Worm (Caenorhabditis elegans) whole organism, L4 larva: ENCODE measurements around the gene inpp-4B.

Experiments
- D1046.2 ChIP-seq: fragments of 200-800 bp; sonication (Bioruptor generic); IDR thresholded peaks from 2 replicates; pipeline ENCODE4 v1.3.6; 2022; ENCODE audit warnings: missing genetic modification characterization, missing compliant biosample characterization
- F10B5.3 ChIP-seq: sonication (generic microtip); optimal IDR thresholded peaks from 2 replicates; lab custom pipeline; 2016; ENCODE audit warnings: mild to moderate bottlenecking, missing genetic modification characterization, missing compliant biosample characterization
- F37D6.2 ChIP-seq: sonication (generic microtip); optimal IDR thresholded peaks from 2 replicates; lab custom pipeline; 2016; ENCODE audit warnings: mild to moderate bottlenecking, missing genetic modification characterization, missing compliant biosample characterization
- F44E2.7 ChIP-seq: fragments of 200-800 bp; sonication (Bioruptor generic); IDR thresholded peaks from 2 replicates; pipeline ENCODE4 v2.1.2; 2022; ENCODE audit warnings: missing genetic modification characterization, missing compliant biosample characterization
- F49E8.2 ChIP-seq: sonication (generic microtip); optimal IDR thresholded peaks from 2 replicates; lab custom pipeline; 2016; ENCODE audit warnings: missing compliant biosample characterization, mild to moderate bottlenecking, missing genetic modification characterization, borderline replicate concordance
- R02D3.7 ChIP-seq: fragments of 150-350 bp; sonication (generic microtip); optimal IDR thresholded peaks from 3 replicates; lab custom pipeline; 2014; ENCODE audit warnings: missing biosample characterization, missing genetic modification characterization
- T20F7.1 ChIP-seq: fragments of 200-800 bp; sonication (Bioruptor generic); optimal IDR thresholded peaks from 2 replicates; lab custom pipeline; 2018; ENCODE audit warnings: mild to moderate bottlenecking, missing genetic modification characterization, missing compliant biosample characterization
- Y105C5A.15 ChIP-seq: fragments of 200-800 bp; sonication (Bioruptor generic); IDR thresholded peaks from 2 replicates; pipeline ENCODE4 v1.3.6; 2022; ENCODE audit warnings: missing genetic modification characterization, missing compliant biosample characterization
- Y5F2A.4 ChIP-seq: fragments of 200-800 bp; sonication (Bioruptor generic); optimal IDR thresholded peaks from 2 replicates; lab custom pipeline; 2018; ENCODE audit warnings: mild to moderate bottlenecking, missing genetic modification characterization, missing compliant biosample characterization
- Y75B8A.6 ChIP-seq: fragments of 200-800 bp; sonication (Bioruptor generic); IDR thresholded peaks from 2 replicates; pipeline ENCODE4 v1.3.6; 2022; ENCODE audit warnings: missing genetic modification reagents, missing genetic modification characterization, missing compliant biosample characterization
- aha-1 ChIP-seq: fragments of 150-350 bp; peaks from one replicate; lab custom pipeline; 2014; ENCODE audit warnings: missing biosample characterization, missing genetic modification characterization
- aly-2 ChIP-seq: sonication (generic microtip); optimal IDR thresholded peaks from 2 replicates; lab custom pipeline; 2018; ENCODE audit warnings: missing biosample characterization, missing genetic modification characterization
- arid-1 ChIP-seq: fragments of 200-800 bp; sonication (Bioruptor generic); conservative IDR thresholded peaks from 2 replicates; pipeline ENCODE4 v1.3.6; 2022; ENCODE audit warnings: missing genetic modification reagents, missing genetic modification characterization, missing compliant biosample characterization
- ceh-20 ChIP-seq: fragments of 200-800 bp; sonication (Bioruptor generic); IDR thresholded peaks from 2 replicates; pipeline ENCODE4 v1.3.6; 2022; ENCODE audit warnings: missing genetic modification reagents, missing genetic modification characterization, missing compliant biosample characterization
- ceh-28 ChIP-seq: fragments of 150-350 bp; optimal IDR thresholded peaks from 2 replicates; lab custom pipeline; 2014; ENCODE audit warnings: missing biosample characterization, missing genetic modification reagents, missing genetic modification characterization
- ceh-32 ChIP-seq: sonication (generic microtip); optimal IDR thresholded peaks from 2 replicates; lab custom pipeline; 2016; ENCODE audit warnings: mild to moderate bottlenecking, missing genetic modification characterization, missing compliant biosample characterization; ENCODE audit not compliant: poor library complexity
- ces-1 ChIP-seq: fragments of 150-350 bp; sonication (generic microtip); optimal IDR thresholded peaks from 4 replicates; lab custom pipeline; 2014; ENCODE audit warnings: missing biosample characterization, missing genetic modification reagents, missing genetic modification characterization
- cey-2 ChIP-seq: sonication (generic microtip); optimal IDR thresholded peaks from 3 replicates; lab custom pipeline; 2017; ENCODE audit warnings: missing genetic modification characterization, mild to moderate bottlenecking, missing compliant biosample characterization, antibody characterized with exemption, borderline replicate concordance; ENCODE audit not compliant: insufficient read depth
- ctbp-1 ChIP-seq: fragments of 200-800 bp; sonication (Bioruptor generic); IDR thresholded peaks from 2 replicates; pipeline ENCODE4 v1.3.6; 2022; ENCODE audit warnings: missing genetic modification reagents, missing genetic modification characterization, missing compliant biosample characterization
- daf-16 ChIP-seq, 3 experiments: sonication (generic microtip); optimal IDR thresholded peaks; 2 replicates each; lab custom pipeline; 2016 to 2017; ENCODE audit warnings: missing genetic modification characterization in 3 of 3, missing genetic modification reagents in 3 of 3, mild to moderate bottlenecking in 2 of 3, missing compliant biosample characterization in 2 of 3, missing biosample characterization in 1 of 3, moderate library complexity in 1 of 3
- daf-19 ChIP-seq: fragments of 200-800 bp; sonication (Bioruptor generic); conservative IDR thresholded peaks from 2 replicates; pipeline ENCODE4 v1.3.6; 2022; ENCODE audit warnings: missing genetic modification characterization, missing compliant biosample characterization
- daf-8 ChIP-seq: fragments of 200-800 bp; sonication (Bioruptor generic); IDR thresholded peaks from 2 replicates; pipeline ENCODE4 v1.3.6; 2022; ENCODE audit warnings: missing genetic modification characterization, missing compliant biosample characterization
- egl-43 ChIP-seq: fragments of 200-800 bp; sonication (Bioruptor generic); IDR thresholded peaks from 2 replicates; pipeline ENCODE4 v1.3.6; 2022; ENCODE audit warnings: missing genetic modification reagents, missing genetic modification characterization, missing compliant biosample characterization
- fkh-10 ChIP-seq: fragments of 150-350 bp; optimal IDR thresholded peaks from 2 replicates; lab custom pipeline; 2014; ENCODE audit warnings: missing biosample characterization, missing genetic modification reagents, missing genetic modification characterization
- fos-1 ChIP-seq: fragments of 150-350 bp; optimal IDR thresholded peaks from 2 replicates; lab custom pipeline; 2014; ENCODE audit warnings: missing biosample characterization, missing genetic modification characterization
- gei-8 ChIP-seq: fragments of 200-800 bp; sonication (Bioruptor generic); optimal IDR thresholded peaks from 2 replicates; lab custom pipeline; 2018; ENCODE audit warnings: mild to moderate bottlenecking, missing genetic modification characterization, missing compliant biosample characterization
- hif-1 ChIP-seq, 2 experiments: sonication (generic microtip); optimal IDR thresholded peaks; 2 replicates each; lab custom pipeline; 2016 to 2017; ENCODE audit warnings: missing compliant biosample characterization in 2 of 2, missing genetic modification characterization in 2 of 2, missing genetic modification reagents in 2 of 2, missing genotype in 2 of 2, mild to moderate bottlenecking in 1 of 2
- hlh-30 ChIP-seq: sonication (generic microtip); optimal IDR thresholded peaks from 2 replicates; lab custom pipeline; 2017; ENCODE audit warnings: antibody characterized with exemption, mild to moderate bottlenecking, missing genetic modification characterization, missing compliant biosample characterization; ENCODE audit not compliant: insufficient read depth
- jun-1 ChIP-seq: fragments of 150-350 bp; optimal IDR thresholded peaks from 2 replicates; lab custom pipeline; 2014; ENCODE audit warnings: missing biosample characterization, missing genetic modification reagents, missing genetic modification characterization
- lim-7 ChIP-seq: fragments of 200-800 bp; sonication (Bioruptor generic); IDR thresholded peaks from 2 replicates; pipeline ENCODE4 v1.3.6; 2022; ENCODE audit warnings: missing genetic modification characterization, missing compliant biosample characterization
- lin-15B ChIP-seq: fragments of 150-350 bp; sonication (generic microtip); optimal IDR thresholded peaks from 3 replicates; lab custom pipeline; 2014; ENCODE audit warnings: missing biosample characterization, missing genetic modification characterization
- lin-38 ChIP-seq: fragments of 200-800 bp; sonication (Bioruptor generic); IDR thresholded peaks from 2 replicates; pipeline ENCODE4 v1.3.6; 2022; ENCODE audit warnings: missing genetic modification reagents, missing genetic modification characterization, missing compliant biosample characterization
- lin-39 ChIP-seq: fragments of 150-350 bp; optimal IDR thresholded peaks from 2 replicates; lab custom pipeline; 2014; ENCODE audit warnings: missing biosample characterization, missing genetic modification reagents, missing genetic modification characterization
- madf-5 ChIP-seq, 2 experiments: fragments of 200-800 bp; sonication (Bioruptor generic); IDR thresholded peaks; 2 replicates each; pipeline ENCODE4 v1.3.6; 2022; ENCODE audit warnings: missing compliant biosample characterization in 2 of 2, missing genetic modification characterization in 2 of 2
- madf-9 ChIP-seq: fragments of 200-800 bp; sonication (Bioruptor generic); conservative IDR thresholded peaks from 2 replicates; pipeline ENCODE4 v1.3.6; 2022; ENCODE audit warnings: missing genetic modification reagents, missing genetic modification characterization, missing compliant biosample characterization
- mes-2 ChIP-seq: sonication (generic microtip); optimal IDR thresholded peaks from 2 replicates; lab custom pipeline; 2016; ENCODE audit warnings: missing genotype, mild to moderate bottlenecking, missing genetic modification characterization, missing compliant biosample characterization; ENCODE audit not compliant: poor library complexity, severe bottlenecking
- mxl-2 ChIP-seq: fragments of 200-800 bp; sonication (Bioruptor generic); conservative IDR thresholded peaks from 2 replicates; pipeline ENCODE4 v1.3.6; 2022; ENCODE audit warnings: missing genetic modification reagents, missing genetic modification characterization, missing compliant biosample characterization
- nhr-10 ChIP-seq: fragments of 150-350 bp; optimal IDR thresholded peaks from 2 replicates; lab custom pipeline; 2014; ENCODE audit warnings: missing biosample characterization, missing genetic modification characterization
- nhr-102 ChIP-seq: sonication (generic microtip); optimal IDR thresholded peaks from 2 replicates; lab custom pipeline; 2016; ENCODE audit warnings: mild to moderate bottlenecking, missing genetic modification characterization, moderate library complexity, missing compliant biosample characterization
- nhr-237 ChIP-seq: sonication (generic microtip); optimal IDR thresholded peaks from 2 replicates; lab custom pipeline; 2017; ENCODE audit warnings: missing biosample characterization, missing genetic modification characterization
- nhr-41 ChIP-seq: fragments of 200-800 bp; sonication (Bioruptor generic); IDR thresholded peaks from 2 replicates; pipeline ENCODE4 v1.3.6; 2022; ENCODE audit warnings: missing genetic modification reagents, missing genetic modification characterization, missing compliant biosample characterization
- nhr-42 ChIP-seq: fragments of 200-800 bp; sonication (Bioruptor generic); IDR thresholded peaks from 2 replicates; pipeline ENCODE4 v1.3.6; 2022; ENCODE audit warnings: missing genetic modification characterization, missing compliant biosample characterization
- nhr-48 ChIP-seq: sonication (generic microtip); optimal IDR thresholded peaks from 2 replicates; lab custom pipeline; 2016; ENCODE audit warnings: mild to moderate bottlenecking, missing genetic modification characterization, missing compliant biosample characterization
- nhr-6 ChIP-seq: fragments of 150-350 bp; optimal IDR thresholded peaks from 2 replicates; lab custom pipeline; 2014; ENCODE audit warnings: missing biosample characterization, missing genetic modification characterization
- pqm-1 ChIP-seq: sonication (generic microtip); optimal IDR thresholded peaks from 2 replicates; lab custom pipeline; 2017; ENCODE audit warnings: missing biosample characterization, missing genetic modification characterization
- spr-3 ChIP-seq: fragments of 200-800 bp; sonication (Bioruptor generic); optimal IDR thresholded peaks from 2 replicates; lab custom pipeline; 2018; ENCODE audit warnings: mild to moderate bottlenecking, missing genetic modification characterization, missing compliant biosample characterization
- tag-97 ChIP-seq: fragments of 200-800 bp; sonication (Bioruptor generic); IDR thresholded peaks from 2 replicates; pipeline ENCODE4 v1.3.6; 2022; ENCODE audit warnings: missing genetic modification characterization, missing compliant biosample characterization
- tra-1 ChIP-seq: fragments of 200-800 bp; sonication (Bioruptor generic); IDR thresholded peaks from 2 replicates; pipeline ENCODE4 v1.3.6; 2022; ENCODE audit warnings: missing genetic modification reagents, missing genetic modification characterization, missing compliant biosample characterization
- unc-39 ChIP-seq: sonication (generic microtip); optimal IDR thresholded peaks from 2 replicates; lab custom pipeline; 2017; ENCODE audit warnings: missing biosample characterization, missing genetic modification characterization
- zip-2 ChIP-seq: fragments of 150-350 bp; optimal IDR thresholded peaks from 2 replicates; lab custom pipeline; 2014; ENCODE audit warnings: missing biosample characterization, missing genetic modification characterization

Gene inpp-4B

ce11 chrIII:10216585-10217278 is 49.9 kb downstream of the inpp-4B start, which contains the start of gene cts-1:
TSS of gene cts-1 (minus strand) at chrIII:10216635.
- TF ChIP-seq hlh-30, result peak; percentile 92
- TF ChIP-seq Y75B8A.6, result no peak
- no peak for TF ChIP-seq madf-9 (GFP tag; lab: Robert Waterston, UW)
- no peak for TF ChIP-seq mxl-2 (GFP tag; lab: Robert Waterston, UW)
- no peak for TF ChIP-seq mes-2 (tag; lab: Kevin White, UChicago)
- TF ChIP-seq spr-3 (GFP tag; lab: Kevin White, UChicago), result no peak
- TF ChIP-seq unc-39 (tag; lab: Kevin White, UChicago), result no peak
- TF ChIP-seq daf-16 (GFP tag; optimal IDR thresholded peaks at IDR 0.05; lab: Kevin White, UChicago), result peak in 1 of 2 experiments; percentile 46
- TF ChIP-seq daf-16 (tag; optimal IDR thresholded peaks at IDR 0.05; lab: Kevin White, UChicago), result peak; percentile 98
- no peak for TF ChIP-seq fos-1 (tag; lab: Kevin White, UChicago)
- no peak for TF ChIP-seq R02D3.7 (tag; lab: Kevin White, UChicago)
- TF ChIP-seq madf-5 (GFP tag; IDR thresholded peaks at IDR 0.05; lab: Robert Waterston, UW), result no peak
- TF ChIP-seq lin-38 (GFP tag; lab: Robert Waterston, UW), result no peak
- no peak for TF ChIP-seq D1046.2
- TF ChIP-seq daf-8 (GFP tag; lab: Robert Waterston, UW), result no peak
- TF ChIP-seq Y5F2A.4 (GFP tag; lab: Kevin White, UChicago), result no peak
- no peak for TF ChIP-seq nhr-42 (GFP tag; lab: Robert Waterston, UW)
- peak; percentile 67 for TF ChIP-seq pqm-1
- TF ChIP-seq nhr-6, result peak; percentile 84
- TF ChIP-seq F37D6.2 (tag; lab: Kevin White, UChicago), result no peak
- no peak for TF ChIP-seq tag-97 (GFP tag; lab: Robert Waterston, UW)
- TF ChIP-seq jun-1 (tag; lab: Kevin White, UChicago), result peak; percentile 10
- TF ChIP-seq tra-1 (GFP tag; lab: Robert Waterston, UW), result no peak
- TF ChIP-seq ces-1 (GFP tag; lab: Kevin White, UChicago), result no peak
- no peak for TF ChIP-seq T20F7.1
- TF ChIP-seq aha-1, result peak; percentile 96
- no peak for TF ChIP-seq daf-19 (GFP tag; lab: Robert Waterston, UW)
- TF ChIP-seq zip-2 (tag; lab: Kevin White, UChicago), result peak; percentile 30
- peak; percentile 69 for TF ChIP-seq nhr-102 (tag; lab: Kevin White, UChicago)
- TF ChIP-seq lin-15B, result no peak
- TF ChIP-seq egl-43 (GFP tag; lab: Robert Waterston, UW), result no peak
- TF ChIP-seq cey-2, result peak; percentile 69
- TF ChIP-seq nhr-41 (GFP tag; lab: Robert Waterston, UW), result no peak
- TF ChIP-seq ceh-20 (GFP tag; lab: Robert Waterston, UW), result no peak
- no peak for TF ChIP-seq gei-8 (GFP tag; lab: Kevin White, UChicago)
- TF ChIP-seq F49E8.2 (tag; lab: Kevin White, UChicago), result no peak
- no peak for TF ChIP-seq lim-7 (GFP tag; lab: Robert Waterston, UW)
- no peak for TF ChIP-seq ceh-32 (tag; lab: Kevin White, UChicago)
- no peak for TF ChIP-seq ctbp-1
- TF ChIP-seq Y105C5A.15, result no peak
- TF ChIP-seq aly-2 (tag; lab: Kevin White, UChicago), result no peak
- TF ChIP-seq nhr-48, result peak; percentile 81
- peak; percentile 68 for TF ChIP-seq nhr-10 (tag; lab: Kevin White, UChicago)
- TF ChIP-seq ceh-28 (tag; lab: Kevin White, UChicago), result no peak
- TF ChIP-seq F44E2.7, result no peak
- no peak for TF ChIP-seq F10B5.3 (tag; lab: Kevin White, UChicago)
- no peak for TF ChIP-seq lin-39
- no peak for TF ChIP-seq fkh-10 (GFP tag; lab: Kevin White, UChicago)
- TF ChIP-seq nhr-237, result no peak
- no peak for TF ChIP-seq arid-1 (GFP tag; lab: Robert Waterston, UW)
- TF ChIP-seq hif-1 (tag; optimal IDR thresholded peaks at IDR 0.05; lab: Kevin White, UChicago), result peak in 1 of 2 experiments; percentile 68
